Worm (Caenorhabditis elegans) whole organism, L1 larva: ENCODE data around the gene C08G9.1.
A peak's percentile ranks its signal among the peaks of the same experiment; 100 is the strongest.

Source experiments
- C04F5.9 ChIP-seq: sonication (generic microtip); optimal IDR thresholded peaks from 2 replicates; lab custom pipeline; 2016; ENCODE audit warnings: missing genetic modification characterization, missing compliant biosample characterization
- aly-2 ChIP-seq: fragments of 150-350 bp; optimal IDR thresholded peaks from 2 replicates; lab custom pipeline; 2014; ENCODE audit warnings: missing biosample characterization, missing genetic modification characterization
- blmp-1 ChIP-seq: fragments of 150-350 bp; optimal IDR thresholded peaks from 2 replicates; lab custom pipeline; 2014; ENCODE audit warnings: missing biosample characterization, missing genetic modification characterization
- ceh-82 ChIP-seq, 3 experiments: fragments of 150-350 bp in 1 of 3; sonication (generic microtip) in 2 of 3; optimal IDR thresholded peaks; 2 replicates each; lab custom pipeline; 2014 to 2017; ENCODE audit warnings: missing biosample characterization in 3 of 3, missing genetic modification characterization in 3 of 3
- ceh-88 ChIP-seq: fragments of 200-800 bp; sonication (Bioruptor generic); IDR thresholded peaks from 2 replicates; pipeline ENCODE4 v1.3.6; 2022; ENCODE audit warnings: missing genetic modification characterization, missing compliant biosample characterization
- efl-1 ChIP-seq, 4 experiments: fragments of 150-350 bp; optimal IDR thresholded peaks in 3 of 4; peaks in 1 of 4; 1 replicate in 1 of 4; 2 replicates in 3 of 4; lab custom pipeline; 2014; ENCODE audit warnings: missing biosample characterization in 2 of 4, missing genetic modification characterization in 2 of 4, missing genetic modification reagents in 2 of 4
- egl-27 ChIP-seq, 2 experiments: fragments of 150-350 bp in 1 of 2; sonication (generic microtip); optimal IDR thresholded peaks; 3 replicates each; lab custom pipeline; 2017 to 2018; ENCODE audit warnings: missing biosample characterization in 2 of 2, missing genetic modification characterization in 2 of 2, missing genetic modification reagents in 2 of 2
- elt-2 ChIP-seq: sonication (generic microtip); optimal IDR thresholded peaks from 2 replicates; lab custom pipeline; 2016; ENCODE audit warnings: missing genetic modification characterization, mild to moderate bottlenecking, inconsistent platforms, missing compliant biosample characterization, missing genetic modification reagents
- ets-5 ChIP-seq: fragments of 200-800 bp; sonication (Bioruptor generic); IDR thresholded peaks from 2 replicates; pipeline ENCODE4 v1.3.6; 2022; ENCODE audit warnings: missing genetic modification characterization, missing compliant biosample characterization
- grh-1 ChIP-seq: fragments of 200-800 bp; sonication (Bioruptor generic); IDR thresholded peaks from 2 replicates; pipeline ENCODE4 v1.3.6; 2022; ENCODE audit warnings: missing genetic modification reagents, missing genetic modification characterization, missing compliant biosample characterization
- hlh-4 ChIP-seq: sonication (generic microtip); optimal IDR thresholded peaks from 2 replicates; lab custom pipeline; 2016; ENCODE audit warnings: mild to moderate bottlenecking, missing genetic modification characterization, missing compliant biosample characterization
- hpl-2 ChIP-seq: fragments of 150-350 bp; optimal IDR thresholded peaks from 2 replicates; lab custom pipeline; 2014; ENCODE audit warnings: missing biosample characterization, missing genetic modification reagents, missing genetic modification characterization
- isw-1 ChIP-seq: fragments of 200-800 bp; sonication (Bioruptor generic); IDR thresholded peaks from 2 replicates; pipeline ENCODE4 v1.3.6; 2022; ENCODE audit warnings: missing genetic modification characterization, missing compliant biosample characterization
- lin-14 ChIP-seq: fragments of 200-800 bp; sonication (Bioruptor generic); optimal IDR thresholded peaks from 2 replicates; lab custom pipeline; 2018; ENCODE audit warnings: mild to moderate bottlenecking, missing genetic modification characterization, moderate library complexity, missing compliant biosample characterization
- lin-35 ChIP-seq, 2 experiments: fragments of 150-350 bp; optimal IDR thresholded peaks; 2 replicates each; lab custom pipeline; 2014; ENCODE audit warnings: missing biosample characterization in 2 of 2, missing genetic modification characterization in 2 of 2, missing genetic modification reagents in 2 of 2
- lsy-2 ChIP-seq, 2 experiments: fragments of 150-350 bp; optimal IDR thresholded peaks; 2 replicates each; lab custom pipeline; 2014; ENCODE audit warnings: missing biosample characterization in 2 of 2, missing genetic modification characterization in 2 of 2
- mab-9 ChIP-seq: fragments of 200-800 bp; sonication (Bioruptor generic); IDR thresholded peaks from 2 replicates; pipeline ENCODE4 v1.3.6; 2022; ENCODE audit warnings: missing genetic modification reagents, missing genetic modification characterization, missing compliant biosample characterization
- mep-1 ChIP-seq: fragments of 150-350 bp; optimal IDR thresholded peaks from 2 replicates; lab custom pipeline; 2014; ENCODE audit warnings: missing biosample characterization, missing genetic modification characterization
- nhr-20 ChIP-seq: sonication (generic microtip); optimal IDR thresholded peaks from 2 replicates; lab custom pipeline; 2016; ENCODE audit warnings: mild to moderate bottlenecking, missing genetic modification characterization, missing compliant biosample characterization
- nhr-237 ChIP-seq: fragments of 150-350 bp; optimal IDR thresholded peaks from 2 replicates; lab custom pipeline; 2014; ENCODE audit warnings: missing biosample characterization, missing genetic modification characterization
- nhr-47 ChIP-seq: sonication (generic microtip); optimal IDR thresholded peaks from 2 replicates; lab custom pipeline; 2016; ENCODE audit warnings: mild to moderate bottlenecking, missing genetic modification characterization, moderate library complexity, missing compliant biosample characterization
- nhr-77 ChIP-seq: fragments of 150-350 bp; optimal IDR thresholded peaks from 2 replicates; lab custom pipeline; 2014; ENCODE audit warnings: missing biosample characterization, missing genetic modification characterization
- nhr-84 ChIP-seq: sonication (generic microtip); optimal IDR thresholded peaks from 2 replicates; lab custom pipeline; 2017; ENCODE audit warnings: missing biosample characterization, missing genetic modification characterization
- pag-3 ChIP-seq: sonication (generic microtip); optimal IDR thresholded peaks from 2 replicates; lab custom pipeline; 2017; ENCODE audit warnings: missing genetic modification characterization, mild to moderate bottlenecking, missing compliant biosample characterization, antibody characterized with exemption, borderline replicate concordance; ENCODE audit not compliant: insufficient read depth
- pqm-1 ChIP-seq: sonication (generic microtip); optimal IDR thresholded peaks from 3 replicates; lab custom pipeline; 2017; ENCODE audit warnings: missing biosample characterization, missing genetic modification characterization
- rnt-1 ChIP-seq: sonication (generic microtip); optimal IDR thresholded peaks from 2 replicates; lab custom pipeline; 2016; ENCODE audit warnings: mild to moderate bottlenecking, missing genetic modification characterization, moderate library complexity, missing compliant biosample characterization
- skn-1 ChIP-seq: fragments of 150-350 bp; optimal IDR thresholded peaks from 2 replicates; lab custom pipeline; 2014; ENCODE audit warnings: missing biosample characterization, missing genetic modification characterization
- snu-23 ChIP-seq: sonication (generic microtip); optimal IDR thresholded peaks from 2 replicates; lab custom pipeline; 2016; ENCODE audit warnings: missing genetic modification characterization, missing compliant biosample characterization
- swsn-7 ChIP-seq: sonication (generic microtip); optimal IDR thresholded peaks from 2 replicates; lab custom pipeline; 2016; ENCODE audit warnings: missing genetic modification characterization, missing compliant biosample characterization
- tbx-2 ChIP-seq: sonication (generic microtip); optimal IDR thresholded peaks from 2 replicates; lab custom pipeline; 2016; ENCODE audit warnings: missing genetic modification characterization, missing compliant biosample characterization
- unc-62 ChIP-seq: fragments of 150-350 bp; optimal IDR thresholded peaks from 2 replicates; lab custom pipeline; 2014; ENCODE audit warnings: missing biosample characterization, missing genetic modification reagents, missing genetic modification characterization
- unc-98 ChIP-seq: fragments of 200-800 bp; sonication (Bioruptor generic); IDR thresholded peaks from 2 replicates; pipeline ENCODE4 v1.3.6; 2022; ENCODE audit warnings: missing genetic modification characterization, missing compliant biosample characterization
- xbp-1 ChIP-seq: sonication (generic microtip); optimal IDR thresholded peaks from 2 replicates; lab custom pipeline; 2016; ENCODE audit warnings: missing genetic modification characterization, missing compliant biosample characterization
- ztf-11 ChIP-seq, 2 experiments: sonication (generic microtip); optimal IDR thresholded peaks; 2 replicates each; lab custom pipeline; 2016 to 2017; ENCODE audit warnings: missing genetic modification characterization in 2 of 2, missing biosample characterization in 1 of 2, missing compliant biosample characterization in 1 of 2
- ztf-4 ChIP-seq: fragments of 150-350 bp; optimal IDR thresholded peaks from 2 replicates; lab custom pipeline; 2014; ENCODE audit warnings: missing biosample characterization, missing genetic modification characterization

The C08G9.1 gene

DNA sequence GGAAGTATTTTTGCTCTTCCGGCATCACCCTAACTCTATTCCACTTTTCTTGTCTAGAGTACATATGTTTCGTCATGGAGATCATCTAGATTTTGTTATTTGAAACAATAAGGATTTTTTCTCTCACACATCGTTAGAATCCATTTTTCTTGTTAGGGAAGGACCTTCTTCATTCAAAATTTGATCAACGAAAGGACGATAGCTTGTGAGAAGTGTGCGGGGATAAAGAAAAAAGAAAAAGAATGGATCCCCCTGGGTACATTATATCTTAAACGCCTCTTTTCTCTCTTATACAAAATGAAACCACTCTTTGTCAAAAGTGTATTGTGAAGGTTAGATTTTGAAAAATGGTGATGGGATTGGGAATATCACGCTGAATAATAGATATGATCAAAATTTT lies 3.0 kb downstream of the C08G9.1 start:
- TF ChIP-seq tbx-2 (tag; lab: Kevin White, UChicago): no peak
- TF ChIP-seq lin-14 (GFP tag; lab: Kevin White, UChicago): peak; percentile 45
- no peak for TF ChIP-seq snu-23 (GFP tag; lab: Kevin White, UChicago)
- TF ChIP-seq ztf-4: no peak
- no peak for TF ChIP-seq xbp-1
- no peak for TF ChIP-seq nhr-237 (tag; lab: Kevin White, UChicago)
- TF ChIP-seq ets-5 (GFP tag; lab: Robert Waterston, UW): no peak

DNA sequence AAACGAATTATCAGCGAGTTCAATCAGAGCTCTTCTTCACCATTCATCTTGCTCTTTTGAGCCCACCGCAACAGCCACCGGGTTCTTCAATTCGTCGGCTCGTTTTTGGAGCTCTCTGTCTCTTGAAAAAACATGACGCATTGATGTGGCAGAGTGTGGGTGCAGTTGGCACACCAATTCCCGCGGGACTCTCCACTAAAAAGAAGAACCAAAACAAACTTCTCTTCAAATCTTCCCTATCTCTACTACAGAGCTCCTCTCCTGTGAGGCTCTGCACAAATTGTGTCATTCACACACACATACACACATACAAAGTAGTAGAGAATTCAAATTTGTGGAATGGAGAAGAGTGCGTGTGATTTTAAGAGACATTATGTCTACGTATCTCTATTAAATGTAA lies 4.4 kb downstream of the C08G9.1 start:
- TF ChIP-seq lin-14 (GFP tag; lab: Kevin White, UChicago): peak; percentile 79
- TF ChIP-seq tbx-2 (tag; lab: Kevin White, UChicago): peak; percentile 3
- no peak for TF ChIP-seq nhr-84 (tag; lab: Kevin White, UChicago)
- TF ChIP-seq swsn-7 (tag; lab: Kevin White, UChicago): peak; percentile 24
- TF ChIP-seq skn-1 (tag; lab: Kevin White, UChicago): no peak
- TF ChIP-seq lin-35 (GFP tag; optimal IDR thresholded peaks at IDR 0.05; lab: Kevin White, UChicago): no peak
- no peak for TF ChIP-seq efl-1 (optimal IDR thresholded peaks at IDR 0.05; lab: Kevin White, UChicago)
- TF ChIP-seq efl-1 (GFP tag; optimal IDR thresholded peaks at IDR 0.05 in 1 of 2; lab: Kevin White, UChicago): no peak
- peak; percentile 19 for TF ChIP-seq rnt-1 (tag; lab: Kevin White, UChicago)
- TF ChIP-seq mab-9 (GFP tag; lab: Robert Waterston, UW): peak; percentile 6; the same call in 1 of the 2 replicates
- TF ChIP-seq ets-5 (GFP tag; lab: Robert Waterston, UW): no peak
- no peak for TF ChIP-seq C04F5.9 (tag; lab: Kevin White, UChicago)
- TF ChIP-seq grh-1 (GFP tag; lab: Robert Waterston, UW): no peak
- TF ChIP-seq nhr-77 (tag; lab: Kevin White, UChicago): no peak
- TF ChIP-seq aly-2 (tag; lab: Kevin White, UChicago): no peak
- peak in 1 of 3 experiments; percentile 19 for TF ChIP-seq ceh-82 (tag; optimal IDR thresholded peaks at IDR 0.05; lab: Kevin White, UChicago)
- TF ChIP-seq egl-27 (tag; optimal IDR thresholded peaks at IDR 0.05; lab: Kevin White, UChicago): no peak
- TF ChIP-seq, all 84 proteins: peak for 6

- no peak for TF ChIP-seq isw-1 (GFP tag; lab: Robert Waterston, UW)
- no peak for TF ChIP-seq unc-98 (GFP tag; lab: Robert Waterston, UW)
- TF ChIP-seq hlh-4 (tag; lab: Kevin White, UChicago): no peak
Measured at ce11 chrIV:7672872-7673271, 14.3 kb downstream of the C08G9.1 start, which contains the start of gene C08G9.2. TSS of gene C08G9.2 (minus strand) at chrIV:7672972.

DNA sequence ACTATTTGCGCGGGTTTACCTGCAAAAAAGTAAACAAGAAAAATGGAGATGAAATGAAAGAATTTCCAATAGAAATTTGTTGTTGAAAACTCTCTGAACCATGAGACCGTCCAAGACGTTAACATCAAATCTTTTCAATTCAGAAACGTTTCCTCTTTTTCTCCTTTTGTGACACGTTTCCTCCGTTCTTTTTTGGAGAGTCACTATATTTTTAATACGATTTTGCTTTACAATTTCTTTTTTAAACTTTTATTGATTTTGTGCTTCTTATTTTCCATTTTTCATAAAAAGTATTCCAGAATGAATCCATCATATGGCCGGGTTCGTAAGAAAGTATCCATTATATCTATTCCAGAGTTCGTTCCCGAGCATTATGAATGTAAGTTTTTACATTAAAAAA lies 16.3 kb downstream of the C08G9.1 start, which contains the start of gene itr-1:
TSS of gene itr-1 (plus strand) at position 301 of the 400 bp plus-strand sequence.
- TF ChIP-seq ztf-11 (tag; optimal IDR thresholded peaks at IDR 0.05; lab: Kevin White, UChicago) (no peak), lin-14 (GFP tag; lab: Kevin White, UChicago) (peak; percentile 29)

DNA sequence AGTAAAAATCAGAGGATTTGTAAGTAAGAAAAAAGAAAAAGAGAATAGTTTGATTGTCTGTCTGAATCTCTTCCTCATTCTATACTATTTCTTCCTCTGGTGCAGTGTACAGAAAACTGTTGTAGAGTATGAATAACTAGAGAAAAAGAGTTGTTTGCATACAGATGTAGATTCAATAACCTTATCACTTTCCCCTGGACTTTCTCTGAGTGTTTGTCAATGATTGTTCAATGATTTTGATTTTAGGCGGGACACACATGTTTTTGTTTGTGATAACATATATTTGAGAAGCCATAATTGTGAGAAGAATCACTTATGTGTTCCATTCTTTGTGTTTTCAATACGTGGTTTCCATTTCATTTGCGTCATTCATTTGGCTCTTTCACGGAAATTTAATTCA lies 20.6 kb downstream of the C08G9.1 start:
- TF ChIP-seq elt-2: peak; percentile 71
- TF ChIP-seq efl-1 (optimal IDR thresholded peaks at IDR 0.05; lab: Kevin White, UChicago): no peak
- TF ChIP-seq efl-1 (GFP tag; optimal IDR thresholded peaks at IDR 0.05 in 1 of 2; lab: Kevin White, UChicago): peak in 1 of 2 experiments; percentile 10
- no peak for TF ChIP-seq hlh-4 (tag; lab: Kevin White, UChicago)
- no peak for TF ChIP-seq nhr-47
- peak; percentile 3 for TF ChIP-seq nhr-20 (tag; lab: Kevin White, UChicago)
- no peak for TF ChIP-seq ceh-88 (GFP tag; lab: Robert Waterston, UW)
- TF ChIP-seq lin-14 (GFP tag; lab: Kevin White, UChicago): peak; percentile 23
- no peak for TF ChIP-seq mep-1 (tag; lab: Kevin White, UChicago)
- no peak for TF ChIP-seq nhr-77 (tag; lab: Kevin White, UChicago)
- no peak for TF ChIP-seq lsy-2 (tag; optimal IDR thresholded peaks at IDR 0.05; lab: Kevin White, UChicago)
- TF ChIP-seq pag-3: no peak
- TF ChIP-seq pqm-1 (tag; lab: Kevin White, UChicago): no peak
- TF ChIP-seq hpl-2 (GFP tag; lab: Kevin White, UChicago): no peak
- no peak for TF ChIP-seq aly-2 (tag; lab: Kevin White, UChicago)
- TF ChIP-seq unc-62: no peak
- peak; percentile 48 for TF ChIP-seq blmp-1
